Worm (Caenorhabditis elegans) whole organism, L4/young adult: ENCODE measurements around the gene ZK666.12.

Experiments
- W03F9.2 ChIP-seq: fragments of 150-350 bp; optimal IDR thresholded peaks from 2 replicates; lab custom pipeline; 2014; ENCODE audit warnings: missing biosample characterization, missing genetic modification characterization
- him-1 ChIP-seq: sonication (generic microtip); optimal IDR thresholded peaks from 2 replicates; lab custom pipeline; 2016; ENCODE audit warnings: missing genotype, missing genetic modification reagents, missing genetic modification characterization, missing compliant biosample characterization

DNA sequence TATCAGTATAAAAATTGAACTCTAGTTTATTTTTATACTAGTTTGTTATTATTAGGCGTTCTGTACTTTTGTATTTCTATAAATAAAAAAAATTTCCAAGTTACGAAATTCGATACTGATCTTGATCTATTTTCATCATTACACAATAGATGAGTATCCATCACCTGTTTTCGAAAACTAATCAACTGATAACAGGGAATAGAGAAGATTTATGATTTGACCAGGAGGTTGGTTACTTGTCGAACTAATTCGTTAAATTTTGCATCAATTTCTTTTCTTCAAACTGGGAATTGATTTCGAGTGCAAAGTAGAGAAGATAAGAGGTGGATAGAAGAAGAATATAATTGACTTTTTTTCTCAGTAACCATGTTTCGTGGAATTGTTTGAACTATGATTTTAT is 19.4 kb downstream of the ZK666.12 start:
- no peak for TF ChIP-seq him-1
- TF ChIP-seq W03F9.2: no peak
